Fruit fly (Drosophila melanogaster) whole organism, embryonic: Measurements from ENCODE around the gene sdt.

Experiments used
- Abd-B ChIP-seq: fragments of 200-800 bp; sonication (Bioruptor generic); optimal IDR thresholded peaks from 2 replicates; lab custom pipeline; 2018; ENCODE audit warnings: missing biosample characterization, mild to moderate bottlenecking, missing genetic modification characterization, moderate library complexity
- CG10366 ChIP-seq: fragments of 200-800 bp; sonication (Bioruptor generic); IDR thresholded peaks from 2 replicates; pipeline ENCODE4 v1.3.6; 2022; ENCODE audit warnings: missing biosample characterization, missing genetic modification characterization
- CG11696 ChIP-seq: fragments of 200-800 bp; sonication (Bioruptor generic); IDR thresholded peaks from 2 replicates; pipeline ENCODE4 v1.3.6; 2022; ENCODE audit warnings: missing biosample characterization, missing genetic modification characterization
- CG12155 ChIP-seq: fragments of 200-800 bp; sonication (Bioruptor generic); optimal IDR thresholded peaks from 3 replicates; lab custom pipeline; 2016; ENCODE audit warnings: missing biosample characterization, missing genetic modification characterization
- CG14014 ChIP-seq: fragments of 200-800 bp; sonication (Bioruptor generic); IDR thresholded peaks from 2 replicates; pipeline ENCODE4 v1.3.6; 2022; ENCODE audit warnings: missing biosample characterization, missing genetic modification characterization
- CG14667 ChIP-seq: fragments of 200-800 bp; sonication (Bioruptor generic); IDR thresholded peaks from 2 replicates; pipeline ENCODE4 v1.3.6; 2022; ENCODE audit warnings: missing biosample characterization, missing genetic modification characterization
- CG14710 ChIP-seq: fragments of 200-800 bp; sonication (Bioruptor generic); optimal IDR thresholded peaks from 3 replicates; lab custom pipeline; 2019; ENCODE audit warnings: missing biosample characterization, mild to moderate bottlenecking, missing genetic modification characterization, moderate library complexity
- CG16815 ChIP-seq: fragments of 200-800 bp; sonication (Bioruptor generic); optimal IDR thresholded peaks from 3 replicates; lab custom pipeline; 2017; ENCODE audit warnings: missing biosample characterization, mild to moderate bottlenecking, missing genetic modification characterization
- CG18619 ChIP-seq: fragments of 200-800 bp; sonication (Bioruptor generic); optimal IDR thresholded peaks from 3 replicates; lab custom pipeline; 2017; ENCODE audit warnings: missing biosample characterization, mild to moderate bottlenecking, missing genetic modification characterization
- CG34224 ChIP-seq: fragments of 200-800 bp; sonication (Bioruptor generic); IDR thresholded peaks from 3 replicates; pipeline ENCODE4 v1.3.6; 2022; ENCODE audit warnings: missing biosample characterization, missing genetic modification characterization; ENCODE audit not compliant: partially characterized antibody
- CG6654 ChIP-seq: fragments of 200-800 bp; sonication (Bioruptor generic); optimal IDR thresholded peaks from 2 replicates; lab custom pipeline; 2017; ENCODE audit warnings: missing biosample characterization, mild to moderate bottlenecking, missing genetic modification characterization
- CG7357 ChIP-seq: fragments of 200-800 bp; sonication (Bioruptor generic); IDR thresholded peaks from 3 replicates; pipeline ENCODE4 v1.3.6; 2022; ENCODE audit warnings: missing biosample characterization, missing genetic modification characterization
- CG7745 ChIP-seq: fragments of 200-800 bp; sonication (Bioruptor generic); optimal IDR thresholded peaks from 2 replicates; lab custom pipeline; 2018; ENCODE audit warnings: missing biosample characterization, mild to moderate bottlenecking, missing genetic modification characterization, moderate library complexity
- CG9437 ChIP-seq: fragments of 200-800 bp; sonication (Bioruptor generic); optimal IDR thresholded peaks from 2 replicates; lab custom pipeline; 2018; ENCODE audit warnings: missing biosample characterization, mild to moderate bottlenecking, missing genetic modification characterization
- CG9817 ChIP-seq: fragments of 200-800 bp; sonication (Bioruptor generic); optimal IDR thresholded peaks from 2 replicates; lab custom pipeline; 2018; ENCODE audit warnings: missing biosample characterization, mild to moderate bottlenecking, missing genetic modification characterization, moderate library complexity
- D19B ChIP-seq: fragments of 200-800 bp; sonication (Bioruptor generic); optimal IDR thresholded peaks from 2 replicates; lab custom pipeline; 2017; ENCODE audit warnings: missing biosample characterization, mild to moderate bottlenecking, missing genetic modification characterization
- Dfd ChIP-seq, 2 experiments: fragments of >200 bp; optimal IDR thresholded peaks; 2 replicates each; lab custom pipeline; 2017; ENCODE audit warnings: missing biosample characterization in 2 of 2, missing genetic modification characterization in 2 of 2
- HLHmδ ChIP-seq: fragments of 200-800 bp; sonication (Bioruptor generic); optimal IDR thresholded peaks from 2 replicates; lab custom pipeline; 2018; ENCODE audit warnings: missing biosample characterization, mild to moderate bottlenecking, missing genetic modification characterization, moderate library complexity
- Myb ChIP-seq: fragments of 200-800 bp; sonication (Bioruptor generic); optimal IDR thresholded peaks from 2 replicates; lab custom pipeline; 2016; ENCODE audit warnings: missing biosample characterization, missing genetic modification characterization
- NC2α ChIP-seq: fragments of 200-800 bp; sonication (Bioruptor generic); optimal IDR thresholded peaks from 2 replicates; lab custom pipeline; 2016; ENCODE audit warnings: missing biosample characterization, missing genetic modification characterization
- Rfx ChIP-seq: fragments of 200-800 bp; sonication (Bioruptor generic); IDR thresholded peaks from 2 replicates; pipeline ENCODE4 v1.3.6; 2022; ENCODE audit warnings: missing biosample characterization, missing genetic modification characterization
- Side ChIP-seq: fragments of 200-800 bp; sonication (Bioruptor generic); optimal IDR thresholded peaks from 2 replicates; lab custom pipeline; 2016; ENCODE audit warnings: missing biosample characterization, missing genetic modification characterization
- Vsx1 ChIP-seq: fragments of 200-800 bp; sonication (Bioruptor generic); optimal IDR thresholded peaks from 2 replicates; lab custom pipeline; 2017; ENCODE audit warnings: missing biosample characterization, mild to moderate bottlenecking, missing genetic modification characterization, missing genetic modification reagents
- bcd ChIP-seq: fragments of 200-800 bp; sonication (Bioruptor generic); optimal IDR thresholded peaks from 2 replicates; lab custom pipeline; 2017; ENCODE audit warnings: missing biosample characterization, mild to moderate bottlenecking, missing genetic modification characterization
- caup ChIP-seq: fragments of 200-800 bp; sonication (Bioruptor generic); optimal IDR thresholded peaks from 3 replicates; lab custom pipeline; 2017; ENCODE audit warnings: missing biosample characterization, mild to moderate bottlenecking, missing genetic modification characterization, moderate library complexity; ENCODE audit not compliant: severe bottlenecking
- chif ChIP-seq, 2 experiments: fragments of 200-800 bp; sonication (Bioruptor generic); optimal IDR thresholded peaks; 3 replicates each; lab custom pipeline; 2016; ENCODE audit warnings: missing biosample characterization in 2 of 2, missing genetic modification characterization in 2 of 2
- chinmo ChIP-seq: fragments of 200-800 bp; sonication (Bioruptor generic); IDR thresholded peaks from 4 replicates; pipeline ENCODE4 v1.3.6; 2022; ENCODE audit warnings: missing biosample characterization, missing genetic modification characterization; ENCODE audit not compliant: partially characterized antibody
- chn ChIP-seq: fragments of 200-800 bp; sonication (Bioruptor generic); optimal IDR thresholded peaks from 2 replicates; lab custom pipeline; 2016; ENCODE audit warnings: missing biosample characterization, missing genetic modification characterization
- croc ChIP-seq: fragments of 200-800 bp; sonication (Bioruptor generic); conservative IDR thresholded peaks from 3 replicates; pipeline ENCODE4 v1.3.6; 2022; ENCODE audit warnings: missing biosample characterization, missing genetic modification characterization
- crol ChIP-seq: fragments of 200-800 bp; sonication (Bioruptor generic); IDR thresholded peaks from 2 replicates; pipeline ENCODE4 v1.3.6; 2022; ENCODE audit warnings: missing biosample characterization, missing genetic modification characterization
- dimm ChIP-seq: fragments of 200-800 bp; sonication (Bioruptor generic); IDR thresholded peaks from 2 replicates; pipeline ENCODE4 v1.3.6; 2022; ENCODE audit warnings: missing biosample characterization, missing genetic modification characterization
- eve ChIP-seq, 2 experiments: fragments of >200 bp; optimal IDR thresholded peaks; 2 replicates each; lab custom pipeline; 2017; ENCODE audit warnings: missing biosample characterization in 2 of 2, missing genetic modification characterization in 2 of 2
- eyg ChIP-seq: fragments of 200-800 bp; sonication (Bioruptor generic); optimal IDR thresholded peaks from 3 replicates; lab custom pipeline; 2016; ENCODE audit warnings: missing biosample characterization, missing genetic modification characterization
- fru ChIP-seq: fragments of >200 bp; optimal IDR thresholded peaks from 2 replicates; lab custom pipeline; 2017
- insv ChIP-seq, 2 experiments: fragments of 200-800 bp; sonication (Bioruptor generic); optimal IDR thresholded peaks; 3 replicates each; lab custom pipeline; 2016 to 2018; ENCODE audit warnings: missing biosample characterization in 2 of 2, missing genetic modification characterization in 2 of 2
- klu ChIP-seq: fragments of 200-800 bp; sonication (Bioruptor generic); IDR thresholded peaks from 2 replicates; pipeline ENCODE4 v1.3.6; 2022; ENCODE audit warnings: missing biosample characterization, missing genetic modification characterization
- lola ChIP-seq, 3 experiments: fragments of >200 bp in 2 of 3; fragments of 200-800 bp in 1 of 3; sonication (Bioruptor generic) in 1 of 3; optimal IDR thresholded peaks; 2 replicates each; lab custom pipeline; 2017 to 2019; ENCODE audit warnings: missing biosample characterization in 3 of 3, missing genetic modification characterization in 3 of 3, mild to moderate bottlenecking in 1 of 3, moderate library complexity in 1 of 3
- lov ChIP-seq, 2 experiments: fragments of 200-800 bp in 1 of 2; fragments of >200 bp in 1 of 2; sonication (Bioruptor generic) in 1 of 2; IDR thresholded peaks in 1 of 2; optimal IDR thresholded peaks in 1 of 2; 2 replicates in 1 of 2; 3 replicates in 1 of 2; pipeline versions ENCODE4 v1.3.6 to Lab custom; 2017 to 2022; ENCODE audit warnings: missing biosample characterization in 1 of 2, missing genetic modification characterization in 1 of 2
- pan ChIP-seq, 4 experiments: fragments of >200 bp in 3 of 4; fragments of 200-800 bp in 1 of 4; sonication (Bioruptor generic) in 1 of 4; optimal IDR thresholded peaks in 3 of 4; IDR thresholded peaks in 1 of 4; 2 replicates each; pipeline versions ENCODE4 v1.3.6 to Lab custom; 2017 to 2022; ENCODE audit warnings: missing biosample characterization in 2 of 4, missing genetic modification characterization in 2 of 4, mixed read lengths in 1 of 4
- peb ChIP-seq: fragments of 200-800 bp; sonication (Bioruptor generic); IDR thresholded peaks from 2 replicates; pipeline ENCODE4 v1.3.6; 2022; ENCODE audit warnings: missing biosample characterization, missing genetic modification characterization
- run ChIP-seq: fragments of 200-800 bp; sonication (Bioruptor generic); optimal IDR thresholded peaks from 3 replicates; lab custom pipeline; 2018; ENCODE audit warnings: missing biosample characterization, mild to moderate bottlenecking, missing genetic modification characterization
- sc ChIP-seq, 3 experiments: fragments of >200 bp in 2 of 3; fragments of 200-800 bp in 1 of 3; sonication (Bioruptor generic) in 1 of 3; optimal IDR thresholded peaks; 2 replicates in 2 of 3; 3 replicates in 1 of 3; lab custom pipeline; 2017; ENCODE audit warnings: mild to moderate bottlenecking in 1 of 3, missing biosample characterization in 1 of 3, missing genetic modification characterization in 1 of 3, missing genetic modification reagents in 1 of 3
- schlank ChIP-seq: fragments of 200-800 bp; sonication (Bioruptor generic); optimal IDR thresholded peaks from 2 replicates; lab custom pipeline; 2018; ENCODE audit warnings: missing biosample characterization, mild to moderate bottlenecking, missing genetic modification characterization
- shn ChIP-seq: fragments of 200-800 bp; sonication (Bioruptor generic); optimal IDR thresholded peaks from 3 replicates; lab custom pipeline; 2016; ENCODE audit warnings: missing biosample characterization, missing genetic modification characterization
- sisA ChIP-seq: fragments of 200-800 bp; sonication (Bioruptor generic); IDR thresholded peaks from 2 replicates; pipeline ENCODE4 v1.3.6; 2022; ENCODE audit warnings: missing biosample characterization, missing genetic modification characterization
- sug ChIP-seq: fragments of 200-800 bp; optimal IDR thresholded peaks from 2 replicates; lab custom pipeline; 2019; ENCODE audit warnings: missing biosample characterization, mild to moderate bottlenecking, missing genetic modification characterization, moderate library complexity
- toy ChIP-seq: fragments of 200-800 bp; sonication (Bioruptor generic); IDR thresholded peaks from 2 replicates; pipeline ENCODE4 v1.3.6; 2022; ENCODE audit warnings: missing biosample characterization, missing genetic modification characterization
- wek ChIP-seq: fragments of 200-800 bp; sonication (Bioruptor generic); optimal IDR thresholded peaks from 3 replicates; lab custom pipeline; 2018; ENCODE audit warnings: missing biosample characterization, mild to moderate bottlenecking, missing genetic modification characterization, moderate library complexity
- zen2 ChIP-seq: fragments of 200-800 bp; sonication (Bioruptor generic); IDR thresholded peaks from 3 replicates; pipeline ENCODE4 v1.3.6; 2022; ENCODE audit warnings: missing biosample characterization, missing genetic modification characterization; ENCODE audit not compliant: partially characterized antibody
- zfh2 ChIP-seq: fragments of 200-800 bp; sonication (Bioruptor generic); optimal IDR thresholded peaks from 2 replicates; lab custom pipeline; 2016; ENCODE audit warnings: missing biosample characterization, missing genetic modification characterization

Gene sdt

dm6 chrX:8233167-8233566 is 54.8 kb downstream of the sdt start (continued):
- TF ChIP-seq chinmo (GFP tag; lab: Robert Waterston, UW) (0 out of 4 replicates have a peak, but pooled peaks have one; percentile 54), Vsx1 (GFP tag; lab: Kevin White, UChicago) (no peak), zen2 (GFP tag; lab: Robert Waterston, UW) (no peak), fru (no peak), klu (GFP tag; lab: Robert Waterston, UW) (no peak), lola (GFP tag; optimal IDR thresholded peaks at IDR 0.05; lab: Kevin White, UChicago) (no peak), NC2α (GFP tag; lab: Kevin White, UChicago) (no peak), lov (optimal IDR thresholded peaks at IDR 0.05; lab: Kevin White, UChicago) (no peak), lov (GFP tag; IDR thresholded peaks at IDR 0.05; lab: Robert Waterston, UW) (no peak), sug (tag; lab: Kevin White, UChicago) (peak; percentile 26), toy (no peak), eyg (GFP tag; lab: Kevin White, UChicago) (peak; percentile 24), bcd (GFP tag; lab: Kevin White, UChicago) (peak; percentile 2), Abd-B (GFP tag; lab: Kevin White, UChicago) (peak; percentile 3), chn (GFP tag; lab: Kevin White, UChicago) (no peak), CG9817 (tag; lab: Kevin White, UChicago) (no peak), croc (no peak), insv (GFP tag; optimal IDR thresholded peaks at IDR 0.05; lab: Kevin White, UChicago) (no peak), sisA (GFP tag; lab: Robert Waterston, UW) (no peak), schlank (tag; lab: Kevin White, UChicago) (no peak), CG18619 (GFP tag; lab: Kevin White, UChicago) (peak; percentile 15), caup (GFP tag; lab: Kevin White, UChicago) (peak; percentile 26), shn (no peak), wek (GFP tag; lab: Kevin White, UChicago) (no peak), CG11696 (GFP tag; lab: Robert Waterston, UW) (no peak), D19B (GFP tag; lab: Kevin White, UChicago) (peak; percentile 96), CG6654 (GFP tag; lab: Kevin White, UChicago) (no peak), crol (GFP tag; lab: Robert Waterston, UW) (no peak), CG7357 (no peak), CG14014 (GFP tag; lab: Robert Waterston, UW) (no peak), CG12155 (no peak), CG10366 (no peak), Rfx (GFP tag; lab: Robert Waterston, UW) (peak; percentile 73), Myb (no peak), dimm (GFP tag; lab: Robert Waterston, UW) (no peak), sc (optimal IDR thresholded peaks at IDR 0.05; lab: Kevin White, UChicago) (no peak), sc (GFP tag; optimal IDR thresholded peaks at IDR 0.05; lab: Kevin White, UChicago) (no peak), CG14710 (tag; lab: Kevin White, UChicago) (no peak), chif (GFP tag; optimal IDR thresholded peaks at IDR 0.05; lab: Kevin White, UChicago) (no peak), zfh2 (GFP tag; lab: Kevin White, UChicago) (peak; percentile 41), Side (GFP tag; lab: Kevin White, UChicago) (peak; percentile 10), eve (GFP tag; optimal IDR thresholded peaks at IDR 0.05; lab: Kevin White, UChicago) (no peak), CG9437 (no peak), HLHmδ (GFP tag; lab: Kevin White, UChicago) (no peak), pan (optimal IDR thresholded peaks at IDR 0.05; lab: Kevin White, UChicago) (no peak), pan (GFP tag; optimal IDR thresholded peaks at IDR 0.05 in 1 of 2, IDR thresholded peaks at IDR 0.05 in 1 of 2) (peak in 1 of 2 experiments; percentile 39), CG16815 (GFP tag; lab: Kevin White, UChicago) (no peak), peb (GFP tag; lab: Robert Waterston, UW) (no peak), CG14667 (GFP tag; lab: Robert Waterston, UW) (no peak), Dfd (GFP tag; optimal IDR thresholded peaks at IDR 0.05; lab: Kevin White, UChicago) (no peak), run (tag; lab: Kevin White, UChicago) (no peak), CG34224 (no peak), CG7745 (tag; lab: Kevin White, UChicago) (no peak)
